Fruit fly (Drosophila melanogaster) whole organism, embryonic: ENCODE data around the gene bys.

Experiments used
- CG11695 ChIP-seq: fragments of 200-800 bp; sonication (Bioruptor generic); IDR thresholded peaks from 3 replicates; pipeline ENCODE4 v1.3.6; 2022; ENCODE audit warnings: missing biosample characterization, missing genetic modification characterization
- CG12104 ChIP-seq: fragments of 200-800 bp; sonication (Bioruptor generic); optimal IDR thresholded peaks from 3 replicates; lab custom pipeline; 2016; ENCODE audit warnings: missing biosample characterization, missing genetic modification characterization
- CG14667 ChIP-seq: fragments of 200-800 bp; sonication (Bioruptor generic); IDR thresholded peaks from 2 replicates; pipeline ENCODE4 v1.3.6; 2022; ENCODE audit warnings: missing biosample characterization, missing genetic modification characterization
- CG17912 ChIP-seq: fragments of 200-800 bp; sonication (Bioruptor generic); optimal IDR thresholded peaks from 2 replicates; lab custom pipeline; 2018; ENCODE audit warnings: missing biosample characterization, mild to moderate bottlenecking, missing genetic modification characterization
- CG1792 ChIP-seq: fragments of 200-800 bp; sonication (Bioruptor generic); optimal IDR thresholded peaks from 2 replicates; lab custom pipeline; 2016; ENCODE audit warnings: missing biosample characterization, missing genetic modification characterization
- CG2116 ChIP-seq: fragments of 200-800 bp; sonication (Bioruptor generic); optimal IDR thresholded peaks from 3 replicates; lab custom pipeline; 2018; ENCODE audit warnings: missing biosample characterization, mild to moderate bottlenecking, missing genetic modification characterization
- CG31224 ChIP-seq: fragments of 200-800 bp; sonication (Bioruptor generic); IDR thresholded peaks from 2 replicates; pipeline ENCODE4 v1.3.6; 2022; ENCODE audit warnings: missing biosample characterization, missing genetic modification characterization
- CG4328 ChIP-seq: fragments of 200-800 bp; sonication (Bioruptor generic); optimal IDR thresholded peaks from 3 replicates; lab custom pipeline; 2017; ENCODE audit warnings: missing biosample characterization, missing genetic modification reagents, missing genetic modification characterization
- CG4820 ChIP-seq: fragments of 200-800 bp; sonication (Bioruptor generic); optimal IDR thresholded peaks from 3 replicates; lab custom pipeline; 2016; ENCODE audit warnings: missing biosample characterization, missing genetic modification characterization
- CG5953 ChIP-seq: fragments of 200-800 bp; sonication (Bioruptor generic); IDR thresholded peaks from 2 replicates; pipeline ENCODE4 v1.3.6; 2022; ENCODE audit warnings: missing biosample characterization, missing genetic modification characterization
- CG6654 ChIP-seq: fragments of 200-800 bp; sonication (Bioruptor generic); optimal IDR thresholded peaks from 2 replicates; lab custom pipeline; 2017; ENCODE audit warnings: missing biosample characterization, mild to moderate bottlenecking, missing genetic modification characterization
- CG6791 ChIP-seq: fragments of 200-800 bp; sonication (Bioruptor generic); IDR thresholded peaks from 3 replicates; pipeline ENCODE4 v1.3.6; 2022; ENCODE audit warnings: missing biosample characterization, missing genetic modification characterization; ENCODE audit not compliant: partially characterized antibody
- CG6813 ChIP-seq: fragments of 200-800 bp; sonication (Bioruptor generic); optimal IDR thresholded peaks from 2 replicates; lab custom pipeline; 2017; ENCODE audit warnings: missing biosample characterization, missing genetic modification characterization, mild to moderate bottlenecking, moderate library complexity, missing genetic modification reagents
- CG6854 ChIP-seq: fragments of 200-800 bp; sonication (Bioruptor generic); optimal IDR thresholded peaks from 3 replicates; lab custom pipeline; 2017; ENCODE audit warnings: missing biosample characterization, mild to moderate bottlenecking, missing genetic modification characterization
- CG9797 ChIP-seq: fragments of 200-800 bp; sonication (Bioruptor generic); optimal IDR thresholded peaks from 3 replicates; lab custom pipeline; 2018; ENCODE audit warnings: missing biosample characterization, mild to moderate bottlenecking, missing genetic modification characterization
- E2f2 ChIP-seq: fragments of 200-800 bp; sonication (Bioruptor generic); IDR thresholded peaks from 2 replicates; pipeline ENCODE4 v1.3.6; 2022; ENCODE audit warnings: missing biosample characterization, missing genetic modification characterization
- ERR ChIP-seq: fragments of 200-800 bp; sonication (Bioruptor generic); optimal IDR thresholded peaks from 2 replicates; lab custom pipeline; 2016; ENCODE audit warnings: missing biosample characterization, missing genetic modification characterization
- Elba2 ChIP-seq: fragments of 200-800 bp; sonication (Bioruptor generic); optimal IDR thresholded peaks from 3 replicates; lab custom pipeline; 2016; ENCODE audit warnings: missing biosample characterization, missing genetic modification characterization
- Gsc ChIP-seq: fragments of 200-800 bp; sonication (Bioruptor generic); IDR thresholded peaks from 2 replicates; pipeline ENCODE4 v1.3.6; 2022; ENCODE audit warnings: missing biosample characterization, missing genetic modification characterization
- HLH54F ChIP-seq: fragments of 200-800 bp; sonication (Bioruptor generic); optimal IDR thresholded peaks from 3 replicates; lab custom pipeline; 2016; ENCODE audit warnings: missing biosample characterization, missing genetic modification characterization
- Lim3 ChIP-seq: fragments of 200-800 bp; sonication (Bioruptor generic); IDR thresholded peaks from 2 replicates; pipeline ENCODE4 v1.3.6; 2022; ENCODE audit warnings: missing biosample characterization, missing genetic modification characterization
- MTF-1 ChIP-seq: fragments of 200-800 bp; sonication (Bioruptor generic); optimal IDR thresholded peaks from 2 replicates; lab custom pipeline; 2018; ENCODE audit warnings: missing biosample characterization, mild to moderate bottlenecking, missing genetic modification characterization, borderline replicate concordance
- Myb ChIP-seq: fragments of 200-800 bp; sonication (Bioruptor generic); optimal IDR thresholded peaks from 2 replicates; lab custom pipeline; 2016; ENCODE audit warnings: missing biosample characterization, missing genetic modification characterization
- Neu2 ChIP-seq: fragments of 200-800 bp; sonication (Bioruptor generic); optimal IDR thresholded peaks from 3 replicates; lab custom pipeline; 2016; ENCODE audit warnings: missing biosample characterization, missing genetic modification characterization, borderline replicate concordance
- PHDP ChIP-seq: fragments of 200-800 bp; sonication (Bioruptor generic); optimal IDR thresholded peaks from 3 replicates; lab custom pipeline; 2018; ENCODE audit warnings: missing biosample characterization, mild to moderate bottlenecking, missing genetic modification characterization, moderate library complexity
- Sry-δ ChIP-seq: fragments of 200-800 bp; sonication (Bioruptor generic); optimal IDR thresholded peaks from 2 replicates; lab custom pipeline; 2016; ENCODE audit warnings: missing biosample characterization, missing genetic modification characterization
- Stat92E ChIP-seq, 3 experiments: fragments of >200 bp in 2 of 3; fragments of 200-800 bp in 1 of 3; sonication (Bioruptor generic) in 1 of 3; optimal IDR thresholded peaks; 2 replicates each; lab custom pipeline; 2017 to 2019; ENCODE audit warnings: missing biosample characterization in 3 of 3, missing genetic modification characterization in 3 of 3, mild to moderate bottlenecking in 1 of 3, moderate library complexity in 1 of 3
- Taf1 ChIP-seq: fragments of 200-800 bp; sonication (Bioruptor generic); IDR thresholded peaks from 2 replicates; pipeline ENCODE4 v1.3.6; 2022; ENCODE audit warnings: missing biosample characterization, missing genetic modification characterization
- abd-A ChIP-seq: fragments of 200-800 bp; sonication (Bioruptor generic); optimal IDR thresholded peaks from 3 replicates; lab custom pipeline; 2019; ENCODE audit warnings: missing biosample characterization, mild to moderate bottlenecking, missing genetic modification characterization, moderate library complexity
- ac ChIP-seq: fragments of 200-800 bp; sonication (Bioruptor generic); optimal IDR thresholded peaks from 3 replicates; lab custom pipeline; 2017; ENCODE audit warnings: missing biosample characterization, mild to moderate bottlenecking, missing genetic modification characterization
- ase ChIP-seq: fragments of 200-800 bp; sonication (Bioruptor generic); IDR thresholded peaks from 3 replicates; pipeline ENCODE4 v1.3.6; 2022; ENCODE audit warnings: missing biosample characterization, missing genetic modification characterization
- bbx ChIP-seq: fragments of 200-800 bp; sonication (Bioruptor generic); IDR thresholded peaks from 2 replicates; pipeline ENCODE4 v1.3.6; 2022; ENCODE audit warnings: missing biosample characterization, missing genetic modification characterization; ENCODE audit not compliant: partially characterized antibody
- dm ChIP-seq: fragments of 200-800 bp; sonication (Bioruptor generic); optimal IDR thresholded peaks from 3 replicates; lab custom pipeline; 2016; ENCODE audit warnings: missing biosample characterization, missing genetic modification characterization
- dpn ChIP-seq, 2 experiments: fragments of 200-800 bp; sonication (Bioruptor generic); optimal IDR thresholded peaks; 3 replicates each; lab custom pipeline; 2016; ENCODE audit warnings: missing biosample characterization in 2 of 2, missing genetic modification characterization in 2 of 2
- gce ChIP-seq: fragments of 200-800 bp; sonication (Bioruptor generic); IDR thresholded peaks from 3 replicates; pipeline ENCODE4 v1.3.6; 2022; ENCODE audit warnings: missing biosample characterization, missing genetic modification characterization
- gcm ChIP-seq: fragments of 200-800 bp; sonication (Bioruptor generic); optimal IDR thresholded peaks from 2 replicates; lab custom pipeline; 2019; ENCODE audit warnings: missing biosample characterization, mild to moderate bottlenecking, missing genetic modification characterization, moderate library complexity
- mirr ChIP-seq: fragments of 200-800 bp; sonication (Bioruptor generic); optimal IDR thresholded peaks from 3 replicates; lab custom pipeline; 2018; ENCODE audit warnings: missing biosample characterization, mild to moderate bottlenecking, missing genetic modification characterization
- prd ChIP-seq, 3 experiments: fragments of >200 bp in 2 of 3; fragments of 200-800 bp in 1 of 3; sonication (Bioruptor generic) in 1 of 3; optimal IDR thresholded peaks in 2 of 3; IDR thresholded peaks in 1 of 3; 2 replicates in 2 of 3; 3 replicates in 1 of 3; pipeline versions ENCODE4 v1.3.6 to Lab custom; 2017 to 2022; ENCODE audit warnings: missing biosample characterization in 1 of 3, missing genetic modification characterization in 1 of 3
- pros ChIP-seq: fragments of 200-800 bp; sonication (Bioruptor generic); optimal IDR thresholded peaks from 3 replicates; lab custom pipeline; 2019; ENCODE audit warnings: missing biosample characterization, mild to moderate bottlenecking, missing genetic modification characterization, moderate library complexity
- row ChIP-seq: fragments of 200-800 bp; sonication (Bioruptor generic); IDR thresholded peaks from 3 replicates; pipeline ENCODE4 v1.3.6; 2022; ENCODE audit warnings: missing biosample characterization, missing genetic modification characterization
- salm ChIP-seq: fragments of 200-800 bp; sonication (Bioruptor generic); optimal IDR thresholded peaks from 2 replicates; lab custom pipeline; 2018; ENCODE audit warnings: missing biosample characterization, mild to moderate bottlenecking, missing genetic modification characterization
- sc ChIP-seq, 3 experiments: fragments of >200 bp in 2 of 3; fragments of 200-800 bp in 1 of 3; sonication (Bioruptor generic) in 1 of 3; optimal IDR thresholded peaks; 2 replicates in 2 of 3; 3 replicates in 1 of 3; lab custom pipeline; 2017; ENCODE audit warnings: mild to moderate bottlenecking in 1 of 3, missing biosample characterization in 1 of 3, missing genetic modification characterization in 1 of 3, missing genetic modification reagents in 1 of 3
- scrt ChIP-seq: fragments of 200-800 bp; sonication (Bioruptor generic); optimal IDR thresholded peaks from 2 replicates; lab custom pipeline; 2018; ENCODE audit warnings: missing biosample characterization, mild to moderate bottlenecking, missing genetic modification characterization, moderate library complexity
- sens ChIP-seq: fragments of 200-800 bp; sonication (Bioruptor generic); peaks from one replicate; lab custom pipeline; 2016; ENCODE audit warnings: missing biosample characterization, missing genetic modification characterization
- slbo ChIP-seq: fragments of 200-800 bp; sonication (Bioruptor generic); IDR thresholded peaks from 2 replicates; pipeline ENCODE4 v1.3.6; 2022; ENCODE audit warnings: missing biosample characterization, missing genetic modification characterization
- tna ChIP-seq: fragments of 200-800 bp; sonication (Bioruptor generic); IDR thresholded peaks from 2 replicates; pipeline ENCODE4 v1.3.6; 2022; ENCODE audit warnings: missing biosample characterization, missing genetic modification characterization; ENCODE audit not compliant: partially characterized antibody
- unc-4 ChIP-seq: fragments of 200-800 bp; sonication (Bioruptor generic); IDR thresholded peaks from 2 replicates; pipeline ENCODE4 v1.3.6; 2022; ENCODE audit warnings: missing biosample characterization, missing genetic modification characterization; ENCODE audit not compliant: partially characterized antibody
- zfh2 ChIP-seq: fragments of 200-800 bp; sonication (Bioruptor generic); optimal IDR thresholded peaks from 2 replicates; lab custom pipeline; 2016; ENCODE audit warnings: missing biosample characterization, missing genetic modification characterization

Gene bys

DNA sequence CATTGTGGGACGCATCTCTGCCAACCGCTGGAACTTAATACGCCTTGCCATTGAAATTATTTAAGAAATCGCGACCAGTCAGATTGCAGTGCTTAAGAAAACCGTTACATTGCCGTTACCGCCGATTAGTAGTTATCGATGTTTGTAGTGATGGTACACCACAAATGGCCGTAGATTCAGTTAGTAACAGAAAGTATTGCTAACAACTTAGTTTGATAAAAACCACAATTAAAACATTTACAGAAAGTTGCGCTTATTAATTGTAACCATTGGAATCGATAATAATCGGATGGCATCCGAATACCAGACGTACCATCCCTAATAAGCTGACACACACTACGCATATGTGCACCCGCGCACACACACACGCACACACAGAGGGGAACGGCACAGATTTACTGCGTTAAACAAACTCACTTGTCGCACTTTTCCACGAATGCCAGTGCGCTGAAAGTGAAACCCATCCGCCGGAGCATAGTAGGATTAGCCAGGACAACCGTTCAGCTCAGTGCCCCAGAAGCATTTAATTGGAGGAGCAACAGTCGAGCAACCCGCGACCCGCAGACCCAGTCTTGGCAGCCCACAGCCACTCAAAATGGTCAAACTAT lies 18.5 kb downstream of the bys start, which contains the start of the genes hdm and Ykt6 (continued):
- TF ChIP-seq CG4820 (GFP tag; lab: Kevin White, UChicago) (peak; percentile 76), CG6654 (GFP tag; lab: Kevin White, UChicago) (no peak), gce (GFP tag; lab: Robert Waterston, UW) (no peak), slbo (peak; percentile 87), ERR (GFP tag; lab: Kevin White, UChicago) (peak; percentile 74), zfh2 (GFP tag; lab: Kevin White, UChicago) (peak; percentile 83), E2f2 (peak; percentile 85), abd-A (tag; lab: Kevin White, UChicago) (no peak), ase (GFP tag; lab: Robert Waterston, UW) (peak; percentile 59; the same call in 1 of the 3 replicates), tna (peak; percentile 91), dpn (GFP tag; optimal IDR thresholded peaks at IDR 0.05; lab: Kevin White, UChicago) (peak; percentile 86 to 87), Lim3 (no peak), row (GFP tag; lab: Robert Waterston, UW) (peak; percentile 85), ac (GFP tag; lab: Kevin White, UChicago) (no peak), Myb (GFP tag; lab: Kevin White, UChicago) (peak; percentile 98), CG6854 (GFP tag; lab: Kevin White, UChicago) (no peak), CG6791 (GFP tag; lab: Robert Waterston, UW) (peak; percentile 91), gcm (GFP tag; lab: Kevin White, UChicago) (peak; percentile 48), Stat92E (GFP tag; optimal IDR thresholded peaks at IDR 0.05; lab: Kevin White, UChicago) (peak in 1 of 3 experiments; percentile 10), CG12104 (GFP tag; lab: Kevin White, UChicago) (peak; percentile 51), pros (no peak), CG14667 (GFP tag; lab: Robert Waterston, UW) (peak; percentile 71), HLH54F (peak; percentile 81), scrt (GFP tag; lab: Kevin White, UChicago) (peak; percentile 29), CG6813 (peak; percentile 6), sens (GFP tag; lab: Kevin White, UChicago) (peak; percentile 97), sc (optimal IDR thresholded peaks at IDR 0.05; lab: Kevin White, UChicago) (no peak), sc (GFP tag; optimal IDR thresholded peaks at IDR 0.05; lab: Kevin White, UChicago) (no peak), MTF-1 (GFP tag; lab: Kevin White, UChicago) (no peak), CG4328 (GFP tag; lab: Kevin White, UChicago) (peak; percentile 9), Sry-δ (GFP tag; lab: Kevin White, UChicago) (peak; percentile 98), Elba2 (peak; percentile 5), bbx (peak; percentile 91), CG17912 (GFP tag; lab: Kevin White, UChicago) (no peak), CG11695 (GFP tag; lab: Robert Waterston, UW) (peak; percentile 81), mirr (GFP tag; lab: Kevin White, UChicago) (no peak), CG2116 (GFP tag; lab: Kevin White, UChicago) (peak; percentile 88), unc-4 (GFP tag; lab: Robert Waterston, UW) (peak; percentile 97), prd (optimal IDR thresholded peaks at IDR 0.05; lab: Kevin White, UChicago) (no peak), prd (GFP tag; IDR thresholded peaks at IDR 0.05; lab: Robert Waterston, UW) (peak; percentile 92), Taf1 (GFP tag; lab: Robert Waterston, UW) (peak; percentile 80; the same call in 1 of the 2 replicates), Neu2 (GFP tag; lab: Kevin White, UChicago) (peak; percentile 97), Gsc (GFP tag; lab: Robert Waterston, UW) (peak; percentile 47; the same call in 1 of the 2 replicates), dm (GFP tag; lab: Kevin White, UChicago) (peak; percentile 67), CG31224 (GFP tag; lab: Robert Waterston, UW) (peak; percentile 66), salm (tag; lab: Kevin White, UChicago) (peak; percentile 12), CG9797 (GFP tag; lab: Kevin White, UChicago) (peak; percentile 45), CG5953 (GFP tag; lab: Robert Waterston, UW) (peak; percentile 62), PHDP (peak; percentile 72), CG1792 (GFP tag; lab: Kevin White, UChicago) (peak; percentile 64)
